Worm (Caenorhabditis elegans) whole organism, L4/young adult: ENCODE results near the gene Y51B9A.5.

ENCODE experiments used
- W03F9.2 ChIP-seq: fragments of 150-350 bp; optimal IDR thresholded peaks from 2 replicates; lab custom pipeline; 2014; ENCODE audit warnings: missing biosample characterization, missing genetic modification characterization
- dao-5 ChIP-seq: sonication (generic microtip); optimal IDR thresholded peaks from 2 replicates; lab custom pipeline; 2016; ENCODE audit warnings: missing genotype, missing genetic modification characterization, moderate library complexity, missing compliant biosample characterization
- him-1 ChIP-seq: sonication (generic microtip); optimal IDR thresholded peaks from 2 replicates; lab custom pipeline; 2016; ENCODE audit warnings: missing genotype, missing genetic modification reagents, missing genetic modification characterization, missing compliant biosample characterization

DNA sequence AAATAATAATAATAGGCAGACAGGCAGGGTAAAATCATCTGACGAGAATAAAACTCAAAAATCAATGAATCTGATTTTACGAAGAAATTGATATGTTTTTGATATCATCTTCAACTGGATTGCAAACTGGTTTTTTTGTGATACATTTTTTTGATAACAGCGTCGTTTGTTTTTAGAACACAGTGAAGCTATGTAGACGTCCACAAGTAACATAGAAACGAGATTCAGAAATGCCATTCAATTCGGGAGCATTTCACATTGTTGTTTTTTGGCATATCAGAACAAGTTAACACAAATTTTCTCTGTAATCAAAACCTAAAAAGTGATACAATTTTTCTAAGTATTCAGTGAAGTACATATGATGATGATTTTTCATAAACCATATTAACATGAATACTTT, 34.3 kb downstream of the Y51B9A.5 start, which contains the start of gene chil-13:
- TF ChIP-seq him-1 (tag; lab: Kevin White, UChicago) (no peak), W03F9.2 (tag; lab: Kevin White, UChicago) (no peak), dao-5 (tag; lab: Kevin White, UChicago) (no peak)
